Worm (Caenorhabditis elegans) whole organism, dauer: ENCODE results near the gene K02E11.3.
"Not testable (repeated sequence)": the region's sequence is repeated elsewhere in the genome, so short reads cannot be mapped to it uniquely, and the experiment has no call there.

Experiments used
- unc-62 ChIP-seq: sonication (generic microtip); optimal IDR thresholded peaks from 2 replicates; lab custom pipeline; 2017; ENCODE audit warnings: missing biosample characterization, missing genetic modification reagents, missing genetic modification characterization

The K02E11.3 gene

ce11 chrV:14254221-14254620 lies 7.6 kb upstream of the K02E11.3 start, which contains the start of gene K02E11.7:
Gene K02E11.7, minus strand, starts transcription at chrV:14254321.
- no peak for TF ChIP-seq unc-62 (GFP tag; lab: Kevin White, UChicago)

ce11 chrV:14252025-14252424 lies 5.4 kb upstream of the K02E11.3 start, which contains the start of gene K02E11.5:
Gene K02E11.5, plus strand, starts transcription at chrV:14252325.
- no peak for TF ChIP-seq unc-62 (GFP tag; lab: Kevin White, UChicago)

ce11 chrV:14248654-14249053 lies 2.0 kb upstream of the K02E11.3 start, which contains the start of gene K02E11.6:
Gene K02E11.6, plus strand, starts transcription at chrV:14248802.
- TF ChIP-seq unc-62 (GFP tag; lab: Kevin White, UChicago), result no peak

- no peak for TF ChIP-seq unc-62 (GFP tag; lab: Kevin White, UChicago)
These were observed 1.4 kb upstream of the K02E11.3 start, which contains the start of gene K02E11.4 for ce11 chrV:14248025-14248424. Gene K02E11.4, minus strand, starts transcription at chrV:14248125.

- TF ChIP-seq unc-62 (GFP tag; lab: Kevin White, UChicago), result no peak
These were observed 2.8 kb downstream of the K02E11.3 start, which contains the start of gene sre-7 for ce11 chrV:14243904-14244303. Gene sre-7, plus strand, starts transcription at chrV:14244204.

- no peak for TF ChIP-seq unc-62 (GFP tag; lab: Kevin White, UChicago)
These were observed 5.9 kb downstream of the K02E11.3 start, which contains the start of gene K02E11.10 for ce11 chrV:14240694-14241201. Gene K02E11.10, minus strand, starts transcription at chrV:14241151.

- no peak for TF ChIP-seq unc-62 (GFP tag; lab: Kevin White, UChicago)
These were observed 10.7 kb downstream of the K02E11.3 start, which contains the start of gene ent-3 for ce11 chrV:14235942-14236341. Gene ent-3, minus strand, starts transcription at chrV:14236042.

- no peak for TF ChIP-seq unc-62 (GFP tag; lab: Kevin White, UChicago)
These were observed 15.0 kb downstream of the K02E11.3 start for ce11 chrV:14231656-14232055.

- no peak for TF ChIP-seq unc-62 (GFP tag; lab: Kevin White, UChicago)
These were observed 15.7 kb downstream of the K02E11.3 start for ce11 chrV:14230788-14231583.

- TF ChIP-seq unc-62 (GFP tag; lab: Kevin White, UChicago), result no peak
These were observed 20.3 kb downstream of the K02E11.3 start, which contains the start of gene nep-21 for ce11 chrV:14226373-14226772. Gene nep-21, minus strand, starts transcription at chrV:14226473.

ce11 chrV:14223141-14223540 lies 23.5 kb downstream of the K02E11.3 start:
- TF ChIP-seq unc-62 (GFP tag; lab: Kevin White, UChicago), result no peak

- no peak for TF ChIP-seq unc-62 (GFP tag; lab: Kevin White, UChicago)
These were observed 31.6 kb downstream of the K02E11.3 start, which contains the start of gene T16A9.5 for ce11 chrV:14215106-14215505. Gene T16A9.5, minus strand, starts transcription at chrV:14215206.

ce11 chrV:14212813-14213212 lies 33.8 kb downstream of the K02E11.3 start:
- no peak for TF ChIP-seq unc-62 (GFP tag; lab: Kevin White, UChicago)

ce11 chrV:14210743-14211142 lies 35.9 kb downstream of the K02E11.3 start, which contains the start of gene str-230:
Gene str-230, minus strand, starts transcription at chrV:14210843.
- no peak for TF ChIP-seq unc-62 (GFP tag; lab: Kevin White, UChicago)

ce11 chrV:14205214-14205613 lies 41.4 kb downstream of the K02E11.3 start, which contains the start of gene T16A9.3:
Gene T16A9.3, plus strand, starts transcription at chrV:14205514.
- not testable (repeated sequence) for TF ChIP-seq unc-62 (GFP tag; lab: Kevin White, UChicago)

ce11 chrV:14200086-14200485 lies 46.6 kb downstream of the K02E11.3 start:
- TF ChIP-seq unc-62 (GFP tag; lab: Kevin White, UChicago), result no peak
